Fruit fly (Drosophila melanogaster) whole organism, embryonic: Measurements from ENCODE around the gene WASp.
A peak's percentile ranks its signal among the peaks of the same experiment; 100 is the strongest.

ENCODE experiments used
- Adf1 ChIP-seq: fragments of 200-800 bp; sonication (Bioruptor generic); IDR thresholded peaks from 2 replicates; pipeline ENCODE4 v1.3.6; 2022; ENCODE audit warnings: missing biosample characterization, missing genetic modification characterization
- B-H2 ChIP-seq: fragments of 200-800 bp; sonication (Bioruptor generic); optimal IDR thresholded peaks from 2 replicates; lab custom pipeline; 2018; ENCODE audit warnings: missing biosample characterization, mild to moderate bottlenecking, missing genetic modification characterization
- BEAF-32 ChIP-seq: fragments of 200-800 bp; sonication (Bioruptor generic); optimal IDR thresholded peaks from 3 replicates; lab custom pipeline; 2017; ENCODE audit warnings: missing biosample characterization, missing genetic modification characterization, mild to moderate bottlenecking, moderate library complexity, missing genetic modification reagents
- BtbVII ChIP-seq: fragments of 200-800 bp; sonication (Bioruptor generic); optimal IDR thresholded peaks from 3 replicates; lab custom pipeline; 2017; ENCODE audit warnings: missing biosample characterization, mild to moderate bottlenecking, missing genetic modification characterization
- Bteb2 ChIP-seq: fragments of 200-800 bp; sonication (Bioruptor generic); optimal IDR thresholded peaks from 2 replicates; lab custom pipeline; 2016; ENCODE audit warnings: missing biosample characterization, missing genetic modification characterization
- CG10366 ChIP-seq: fragments of 200-800 bp; sonication (Bioruptor generic); IDR thresholded peaks from 2 replicates; pipeline ENCODE4 v1.3.6; 2022; ENCODE audit warnings: missing biosample characterization, missing genetic modification characterization
- CG10431 ChIP-seq: fragments of 200-800 bp; sonication (Bioruptor generic); optimal IDR thresholded peaks from 3 replicates; lab custom pipeline; 2018; ENCODE audit warnings: missing biosample characterization, mild to moderate bottlenecking, missing genetic modification characterization
- CG10462 ChIP-seq: fragments of 200-800 bp; sonication (Bioruptor generic); optimal IDR thresholded peaks from 2 replicates; lab custom pipeline; 2016; ENCODE audit warnings: missing biosample characterization, missing genetic modification characterization
- CG10654 ChIP-seq: fragments of 200-800 bp; sonication (Bioruptor generic); optimal IDR thresholded peaks from 2 replicates; lab custom pipeline; 2016; ENCODE audit warnings: missing biosample characterization, missing genetic modification characterization
- CG11085 ChIP-seq: fragments of 200-800 bp; sonication (Bioruptor generic); IDR thresholded peaks from 2 replicates; pipeline ENCODE4 v1.3.6; 2022; ENCODE audit warnings: missing biosample characterization, missing genetic modification characterization
- CG12236 ChIP-seq: fragments of 200-800 bp; sonication (Bioruptor generic); optimal IDR thresholded peaks from 2 replicates; lab custom pipeline; 2016; ENCODE audit warnings: missing biosample characterization, missing genetic modification characterization
- CG12299 ChIP-seq: fragments of 200-800 bp; sonication (Bioruptor generic); optimal IDR thresholded peaks from 2 replicates; lab custom pipeline; 2018; ENCODE audit warnings: missing biosample characterization, mild to moderate bottlenecking, missing genetic modification characterization
- CG13894 ChIP-seq: fragments of 200-800 bp; sonication (Bioruptor generic); optimal IDR thresholded peaks from 3 replicates; lab custom pipeline; 2018; ENCODE audit warnings: missing biosample characterization, mild to moderate bottlenecking, missing genetic modification characterization, moderate library complexity
- CG14441 ChIP-seq: fragments of 200-800 bp; sonication (Bioruptor generic); IDR thresholded peaks from 2 replicates; pipeline ENCODE4 v1.3.6; 2022; ENCODE audit warnings: missing biosample characterization, missing genetic modification characterization
- CG16779 ChIP-seq: fragments of 200-800 bp; sonication (Bioruptor generic); IDR thresholded peaks from 2 replicates; pipeline ENCODE4 v1.3.6; 2022; ENCODE audit warnings: missing biosample characterization, missing genetic modification characterization
- CG17328 ChIP-seq: fragments of 200-800 bp; sonication (Bioruptor generic); IDR thresholded peaks from 2 replicates; pipeline ENCODE4 v1.3.6; 2022; ENCODE audit warnings: missing biosample characterization, missing genetic modification characterization
- CG18764 ChIP-seq: fragments of 200-800 bp; sonication (Bioruptor generic); optimal IDR thresholded peaks from 3 replicates; lab custom pipeline; 2016; ENCODE audit warnings: missing biosample characterization, missing genetic modification characterization
- CG3163 ChIP-seq: fragments of 200-800 bp; sonication (Bioruptor generic); optimal IDR thresholded peaks from 3 replicates; lab custom pipeline; 2016; ENCODE audit warnings: missing biosample characterization, missing genetic modification characterization
- CG34224 ChIP-seq: fragments of 200-800 bp; sonication (Bioruptor generic); IDR thresholded peaks from 3 replicates; pipeline ENCODE4 v1.3.6; 2022; ENCODE audit warnings: missing biosample characterization, missing genetic modification characterization; ENCODE audit not compliant: partially characterized antibody
- CG3726 ChIP-seq: fragments of 200-800 bp; sonication (Bioruptor generic); IDR thresholded peaks from 3 replicates; pipeline ENCODE4, ENCODE4 v1.3.6; 2022; ENCODE audit warnings: missing biosample characterization, missing genetic modification characterization
- CG3995 ChIP-seq: fragments of 200-800 bp; sonication (Bioruptor generic); optimal IDR thresholded peaks from 3 replicates; lab custom pipeline; 2016; ENCODE audit warnings: missing biosample characterization, missing genetic modification characterization
- CG6654 ChIP-seq: fragments of 200-800 bp; sonication (Bioruptor generic); optimal IDR thresholded peaks from 2 replicates; lab custom pipeline; 2017; ENCODE audit warnings: missing biosample characterization, mild to moderate bottlenecking, missing genetic modification characterization
- CG6813 ChIP-seq: fragments of 200-800 bp; sonication (Bioruptor generic); optimal IDR thresholded peaks from 2 replicates; lab custom pipeline; 2017; ENCODE audit warnings: missing biosample characterization, missing genetic modification characterization, mild to moderate bottlenecking, moderate library complexity, missing genetic modification reagents
- CG8290 ChIP-seq, 3 experiments: fragments of 200-800 bp; sonication (Bioruptor generic); optimal IDR thresholded peaks; 2 replicates each; lab custom pipeline; 2016 to 2019; ENCODE audit warnings: missing biosample characterization in 3 of 3, missing genetic modification characterization in 3 of 3, mild to moderate bottlenecking in 2 of 3, moderate library complexity in 1 of 3
- CHES-1-like ChIP-seq: fragments of 200-800 bp; sonication (Bioruptor generic); optimal IDR thresholded peaks from 2 replicates; lab custom pipeline; 2016; ENCODE audit warnings: missing biosample characterization, missing genetic modification characterization
- CkIIα-i1 ChIP-seq: fragments of 200-800 bp; sonication (Bioruptor generic); IDR thresholded peaks from 2 replicates; pipeline ENCODE4 v1.3.6; 2022; ENCODE audit warnings: missing biosample characterization, missing genetic modification characterization
- CrebB ChIP-seq: fragments of 200-800 bp; sonication (Bioruptor generic); optimal IDR thresholded peaks from 3 replicates; lab custom pipeline; 2018; ENCODE audit warnings: missing biosample characterization, mild to moderate bottlenecking, missing genetic modification characterization
- Gsc ChIP-seq: fragments of 200-800 bp; sonication (Bioruptor generic); IDR thresholded peaks from 2 replicates; pipeline ENCODE4 v1.3.6; 2022; ENCODE audit warnings: missing biosample characterization, missing genetic modification characterization
- Gug ChIP-seq: fragments of 200-800 bp; sonication (Bioruptor generic); IDR thresholded peaks from 4 replicates; pipeline ENCODE4 v1.3.6; 2022; ENCODE audit warnings: missing biosample characterization, missing genetic modification characterization
- H15 ChIP-seq: fragments of 200-800 bp; sonication (Bioruptor generic); IDR thresholded peaks from 3 replicates; pipeline ENCODE4 v1.3.6; 2022; ENCODE audit warnings: missing biosample characterization, missing genetic modification characterization
- Hmx ChIP-seq: fragments of 200-800 bp; sonication (Bioruptor generic); optimal IDR thresholded peaks from 2 replicates; lab custom pipeline; 2016; ENCODE audit warnings: missing biosample characterization, missing genetic modification characterization
- Hr39 ChIP-seq: fragments of >200 bp; optimal IDR thresholded peaks from 2 replicates; lab custom pipeline; 2017
- Hsf ChIP-seq: fragments of 200-800 bp; sonication (Bioruptor generic); optimal IDR thresholded peaks from 3 replicates; lab custom pipeline; 2016; ENCODE audit warnings: missing biosample characterization, missing genetic modification characterization
- Lpt ChIP-seq: fragments of >200 bp; optimal IDR thresholded peaks from 2 replicates; lab custom pipeline; 2018; ENCODE audit warnings: missing biosample characterization, missing genetic modification characterization
- Meics ChIP-seq: fragments of 200-800 bp; sonication (Bioruptor generic); optimal IDR thresholded peaks from 2 replicates; lab custom pipeline; 2017; ENCODE audit warnings: missing biosample characterization, mild to moderate bottlenecking, missing genetic modification characterization
- Mes4 ChIP-seq: fragments of 200-800 bp; sonication (Bioruptor generic); optimal IDR thresholded peaks from 2 replicates; lab custom pipeline; 2016; ENCODE audit warnings: missing biosample characterization, missing genetic modification characterization
- Oaz ChIP-seq: fragments of 200-800 bp; sonication (Bioruptor generic); IDR thresholded peaks from 2 replicates; pipeline ENCODE4 v1.3.6; 2022; ENCODE audit warnings: missing biosample characterization, missing genetic modification characterization
- Optix ChIP-seq: fragments of 200-800 bp; sonication (Bioruptor generic); IDR thresholded peaks from 3 replicates; pipeline ENCODE4 v1.3.6; 2022; ENCODE audit warnings: missing biosample characterization, missing genetic modification characterization
- aop ChIP-seq: fragments of 200-800 bp; sonication (Bioruptor generic); IDR thresholded peaks from 2 replicates; pipeline ENCODE4 v1.3.6; 2022; ENCODE audit warnings: missing biosample characterization, missing genetic modification characterization
- bcd ChIP-seq: fragments of 200-800 bp; sonication (Bioruptor generic); optimal IDR thresholded peaks from 2 replicates; lab custom pipeline; 2017; ENCODE audit warnings: missing biosample characterization, mild to moderate bottlenecking, missing genetic modification characterization
- chif ChIP-seq, 2 experiments: fragments of 200-800 bp; sonication (Bioruptor generic); optimal IDR thresholded peaks; 3 replicates each; lab custom pipeline; 2016; ENCODE audit warnings: missing biosample characterization in 2 of 2, missing genetic modification characterization in 2 of 2
- ci ChIP-seq: fragments of 200-800 bp; sonication (Bioruptor generic); IDR thresholded peaks from 3 replicates; pipeline ENCODE4 v1.3.6; 2022; ENCODE audit warnings: missing biosample characterization, missing genetic modification characterization
- cwo ChIP-seq: fragments of 200-800 bp; sonication (Bioruptor generic); optimal IDR thresholded peaks from 3 replicates; lab custom pipeline; 2017; ENCODE audit warnings: missing biosample characterization, missing genetic modification characterization, mild to moderate bottlenecking, moderate library complexity, missing genetic modification reagents
- fru ChIP-seq: fragments of >200 bp; optimal IDR thresholded peaks from 2 replicates; lab custom pipeline; 2017
- grau ChIP-seq: fragments of 200-800 bp; optimal IDR thresholded peaks from 3 replicates; lab custom pipeline; 2019; ENCODE audit warnings: missing biosample characterization, mild to moderate bottlenecking, missing genetic modification characterization, moderate library complexity
- kah ChIP-seq: fragments of 200-800 bp; sonication (Bioruptor generic); optimal IDR thresholded peaks from 2 replicates; lab custom pipeline; 2018; ENCODE audit warnings: missing biosample characterization, mild to moderate bottlenecking, missing genetic modification characterization
- klu ChIP-seq: fragments of 200-800 bp; sonication (Bioruptor generic); IDR thresholded peaks from 2 replicates; pipeline ENCODE4 v1.3.6; 2022; ENCODE audit warnings: missing biosample characterization, missing genetic modification characterization
- pb ChIP-seq: fragments of 200-800 bp; sonication (Bioruptor generic); optimal IDR thresholded peaks from 3 replicates; lab custom pipeline; 2016; ENCODE audit warnings: missing biosample characterization, missing genetic modification characterization
- ro ChIP-seq: fragments of 200-800 bp; sonication (Bioruptor generic); IDR thresholded peaks from 2 replicates; pipeline ENCODE4 v1.3.6; 2022; ENCODE audit warnings: missing biosample characterization, missing genetic modification characterization
- sd ChIP-seq: fragments of 200-800 bp; sonication (Bioruptor generic); optimal IDR thresholded peaks from 3 replicates; lab custom pipeline; 2018; ENCODE audit warnings: missing biosample characterization, mild to moderate bottlenecking, missing genetic modification characterization, moderate library complexity
- sima ChIP-seq: fragments of 200-800 bp; sonication (Bioruptor generic); optimal IDR thresholded peaks from 2 replicates; lab custom pipeline; 2016; ENCODE audit warnings: missing biosample characterization, missing genetic modification characterization

The WASp gene

dm6 chr3R:28831626-28832267, at the start of gene WASp (continued):
- TF ChIP-seq Optix (GFP tag; lab: Robert Waterston, UW), result peak; percentile 42; the same call in 1 of the 3 replicates
- peak; percentile 78 for TF ChIP-seq Mes4
- no peak for TF ChIP-seq CG18764 (GFP tag; lab: Kevin White, UChicago)
- TF ChIP-seq klu (GFP tag; lab: Robert Waterston, UW), result no peak
- TF ChIP-seq aop (GFP tag; lab: Robert Waterston, UW), result peak; percentile 99
- peak; percentile 39; the same call in 1 of the 2 replicates for TF ChIP-seq Oaz
- peak; percentile 28; the same call in 1 of the 4 replicates for TF ChIP-seq Gug (GFP tag; lab: Robert Waterston, UW)
- peak; percentile 15 for TF ChIP-seq CG12236 (GFP tag; lab: Kevin White, UChicago)
- TF ChIP-seq cwo (GFP tag; lab: Kevin White, UChicago), result no peak
- no peak for TF ChIP-seq Hmx (GFP tag; lab: Kevin White, UChicago)
- peak; percentile 39 for TF ChIP-seq CG12299 (tag; lab: Kevin White, UChicago)
- peak; percentile 54 for TF ChIP-seq pb
- TF ChIP-seq CG11085 (GFP tag; lab: Robert Waterston, UW), result peak; percentile 33; the same call in 1 of the 2 replicates
- TF ChIP-seq BtbVII, result peak; percentile 60
- no peak for TF ChIP-seq ro (GFP tag; lab: Robert Waterston, UW)
- TF ChIP-seq CG10462, result peak; percentile 36
- TF ChIP-seq CG13894, result no peak
- TF ChIP-seq CG10431, result no peak
- TF ChIP-seq CHES-1-like, result peak; percentile 83
- peak; percentile 59; the same call in 1 of the 3 replicates for TF ChIP-seq H15
- peak; percentile 78 for TF ChIP-seq Meics (GFP tag; lab: Kevin White, UChicago)
- peak; percentile 55 for TF ChIP-seq CG10654 (GFP tag; lab: Kevin White, UChicago)
- TF ChIP-seq CG3726 (GFP tag; lab: Robert Waterston, UW), result 0 out of 3 replicates have a peak, but pooled peaks have one; percentile 30
- peak; percentile 94 for TF ChIP-seq ci (GFP tag; lab: Robert Waterston, UW)
- TF ChIP-seq chif (GFP tag; optimal IDR thresholded peaks at IDR 0.05; lab: Kevin White, UChicago), result peak; percentile 54 to 75
- peak; percentile 73 for TF ChIP-seq BEAF-32 (GFP tag; lab: Kevin White, UChicago)
- peak; percentile 69 for TF ChIP-seq CG3995 (GFP tag; lab: Kevin White, UChicago)
- peak; percentile 70 for TF ChIP-seq CG14441
- TF ChIP-seq sima (GFP tag; lab: Kevin White, UChicago), result peak; percentile 47
- peak; percentile 32; the same call in 1 of the 3 replicates for TF ChIP-seq CG34224 (GFP tag; lab: Robert Waterston, UW)
- TF ChIP-seq grau (tag; lab: Kevin White, UChicago), result peak; percentile 69
- no peak for TF ChIP-seq kah (GFP tag; lab: Kevin White, UChicago)
- TF ChIP-seq Hr39 (lab: Kevin White, UChicago), result no peak
- TF ChIP-seq Gsc (GFP tag; lab: Robert Waterston, UW), result no peak
- no peak for TF ChIP-seq CG16779 (GFP tag; lab: Robert Waterston, UW)
- peak; percentile 81 for TF ChIP-seq Hsf
- TF ChIP-seq bcd (GFP tag; lab: Kevin White, UChicago), result peak; percentile 80
- peak; percentile 63 for TF ChIP-seq CG6813
- peak; percentile 70 for TF ChIP-seq CG3163
- peak; percentile 62 for TF ChIP-seq CrebB
- peak; percentile 85 for TF ChIP-seq B-H2 (GFP tag; lab: Kevin White, UChicago)
- TF ChIP-seq sd (tag; lab: Kevin White, UChicago), result no peak
- no peak for TF ChIP-seq CkIIα-i1 (GFP tag; lab: Robert Waterston, UW)
- peak; percentile 68 for TF ChIP-seq CG17328 (GFP tag; lab: Robert Waterston, UW)
- no peak for TF ChIP-seq Lpt
- peak; percentile 76 for TF ChIP-seq Bteb2 (GFP tag; lab: Kevin White, UChicago)
- no peak for TF ChIP-seq CG8290 (GFP tag; optimal IDR thresholded peaks at IDR 0.05; lab: Kevin White, UChicago)
- no peak for TF ChIP-seq CG8290 (tag; optimal IDR thresholded peaks at IDR 0.05; lab: Kevin White, UChicago)
- no peak for TF ChIP-seq Adf1
- TF ChIP-seq CG6654, result peak; percentile 8
- no peak for TF ChIP-seq fru (lab: Kevin White, UChicago)
- TF ChIP-seq CG10366 (GFP tag; lab: Robert Waterston, UW), result peak; percentile 59
